Fruit fly (Drosophila melanogaster) whole organism, prepupa: Measurements from ENCODE around the gene Dyro.

Experiments used
- Blimp-1 ChIP-seq: fragments of 200-800 bp; sonication (Bioruptor generic); optimal IDR thresholded peaks from 3 replicates; lab custom pipeline; 2017; ENCODE audit warnings: missing biosample characterization, missing genetic modification characterization, mild to moderate bottlenecking, moderate library complexity, missing genetic modification reagents
- CG10631 ChIP-seq: fragments of 200-800 bp; sonication (Bioruptor generic); optimal IDR thresholded peaks from 2 replicates; lab custom pipeline; 2016; ENCODE audit warnings: missing biosample characterization, missing genetic modification characterization
- CG11294 ChIP-seq: fragments of 200-800 bp; sonication (Bioruptor generic); IDR thresholded peaks from 2 replicates; pipeline ENCODE4 v1.3.6; 2022; ENCODE audit warnings: missing biosample characterization, missing genetic modification characterization
- CG11762 ChIP-seq: fragments of 200-800 bp; sonication (Bioruptor generic); optimal IDR thresholded peaks from 3 replicates; lab custom pipeline; 2016; ENCODE audit warnings: missing biosample characterization, missing genetic modification characterization; ENCODE audit not compliant: insufficient read depth
- CG11902 ChIP-seq: fragments of 200-800 bp; sonication (Bioruptor generic); optimal IDR thresholded peaks from 3 replicates; lab custom pipeline; 2016; ENCODE audit warnings: missing biosample characterization, missing genetic modification characterization
- CG15336 ChIP-seq: fragments of 200-800 bp; sonication (Bioruptor generic); IDR thresholded peaks from 2 replicates; pipeline ENCODE4 v1.3.6; 2022; ENCODE audit warnings: missing biosample characterization, missing genetic modification characterization
- CG3032 ChIP-seq: fragments of 200-800 bp; optimal IDR thresholded peaks from 2 replicates; lab custom pipeline; 2019; ENCODE audit warnings: missing biosample characterization, mild to moderate bottlenecking, missing genetic modification characterization, moderate library complexity
- CG32006 ChIP-seq: fragments of 200-800 bp; sonication (Bioruptor generic); optimal IDR thresholded peaks from 3 replicates; lab custom pipeline; 2017; ENCODE audit warnings: missing biosample characterization, mild to moderate bottlenecking, missing genetic modification characterization
- CG34406 ChIP-seq: fragments of 200-800 bp; sonication (Bioruptor generic); optimal IDR thresholded peaks from 3 replicates; lab custom pipeline; 2016; ENCODE audit warnings: missing biosample characterization, missing genetic modification characterization
- CG3919 ChIP-seq: fragments of 200-800 bp; sonication (Bioruptor generic); optimal IDR thresholded peaks from 3 replicates; lab custom pipeline; 2016; ENCODE audit warnings: missing biosample characterization, missing genetic modification characterization
- CG4318 ChIP-seq: fragments of 200-800 bp; sonication (Bioruptor generic); optimal IDR thresholded peaks from 3 replicates; lab custom pipeline; 2017; ENCODE audit warnings: missing biosample characterization, mild to moderate bottlenecking, missing genetic modification characterization
- CG6163 ChIP-seq: fragments of 200-800 bp; sonication (Bioruptor generic); IDR thresholded peaks from 3 replicates; pipeline ENCODE4 v1.3.6; 2022; ENCODE audit warnings: missing biosample characterization, missing genetic modification characterization
- CG6276 ChIP-seq: fragments of 200-800 bp; sonication (Bioruptor generic); optimal IDR thresholded peaks from 2 replicates; lab custom pipeline; 2017; ENCODE audit warnings: missing biosample characterization, mild to moderate bottlenecking, missing genetic modification characterization
- CG6792 ChIP-seq: fragments of 200-800 bp; sonication (Bioruptor generic); optimal IDR thresholded peaks from 3 replicates; lab custom pipeline; 2016; ENCODE audit warnings: missing biosample characterization, missing genetic modification characterization
- CG6808 ChIP-seq: fragments of 200-800 bp; sonication (Bioruptor generic); optimal IDR thresholded peaks from 3 replicates; lab custom pipeline; 2017; ENCODE audit warnings: missing biosample characterization, missing genetic modification characterization, mild to moderate bottlenecking, moderate library complexity, missing genetic modification reagents
- CG6854 ChIP-seq: fragments of 200-800 bp; sonication (Bioruptor generic); optimal IDR thresholded peaks from 2 replicates; lab custom pipeline; 2017; ENCODE audit warnings: missing biosample characterization, mild to moderate bottlenecking, missing genetic modification characterization
- CG8119 ChIP-seq: fragments of 200-800 bp; sonication (Bioruptor generic); IDR thresholded peaks from 3 replicates; pipeline ENCODE4 v1.3.6; 2022; ENCODE audit warnings: missing biosample characterization, missing genetic modification characterization
- CG8319 ChIP-seq: fragments of 200-800 bp; sonication (Bioruptor generic); optimal IDR thresholded peaks from 3 replicates; lab custom pipeline; 2016; ENCODE audit warnings: missing biosample characterization, missing genetic modification characterization
- CG9139 ChIP-seq: fragments of 200-800 bp; sonication (Bioruptor generic); optimal IDR thresholded peaks from 3 replicates; lab custom pipeline; 2017; ENCODE audit warnings: missing biosample characterization, mild to moderate bottlenecking, missing genetic modification characterization
- Eip75B ChIP-seq: fragments of 200-800 bp; sonication (Bioruptor generic); optimal IDR thresholded peaks from 3 replicates; lab custom pipeline; 2016; ENCODE audit warnings: missing biosample characterization, missing genetic modification characterization
- Eip78C ChIP-seq: fragments of 200-800 bp; sonication (Bioruptor generic); peaks from one replicate; lab custom pipeline; 2016; ENCODE audit warnings: missing biosample characterization, missing genetic modification characterization
- Eip93F ChIP-seq: fragments of 200-800 bp; sonication (Bioruptor generic); optimal IDR thresholded peaks from 2 replicates; lab custom pipeline; 2016; ENCODE audit warnings: missing biosample characterization, mild to moderate bottlenecking, missing genetic modification characterization
- Ets21C ChIP-seq: fragments of 200-800 bp; sonication (Bioruptor generic); optimal IDR thresholded peaks from 3 replicates; lab custom pipeline; 2016; ENCODE audit warnings: missing biosample characterization, missing genetic modification characterization
- Ets96B ChIP-seq: fragments of 200-800 bp; optimal IDR thresholded peaks from 2 replicates; lab custom pipeline; 2019; ENCODE audit warnings: missing biosample characterization, mild to moderate bottlenecking, missing genetic modification characterization, moderate library complexity
- Gug ChIP-seq: fragments of 200-800 bp; sonication (Bioruptor generic); IDR thresholded peaks from 2 replicates; pipeline ENCODE4 v1.3.6; 2022; ENCODE audit warnings: missing biosample characterization, missing genetic modification characterization
- Hr38 ChIP-seq: sonication (Bioruptor generic); optimal IDR thresholded peaks from 2 replicates; lab custom pipeline; 2016; ENCODE audit warnings: missing biosample characterization, missing genetic modification characterization
- Hr39 ChIP-seq: fragments of 200-800 bp; sonication (Bioruptor generic); optimal IDR thresholded peaks from 2 replicates; lab custom pipeline; 2016; ENCODE audit warnings: missing biosample characterization, missing genetic modification characterization
- Hr4 ChIP-seq: fragments of 200-800 bp; sonication (Bioruptor generic); optimal IDR thresholded peaks from 3 replicates; lab custom pipeline; 2016; ENCODE audit warnings: missing biosample characterization, missing genetic modification characterization
- Lpt ChIP-seq: fragments of 200-800 bp; sonication (Bioruptor generic); optimal IDR thresholded peaks from 3 replicates; lab custom pipeline; 2016; ENCODE audit warnings: missing biosample characterization, missing genetic modification characterization
- Met ChIP-seq: fragments of 200-800 bp; sonication (Bioruptor generic); optimal IDR thresholded peaks from 3 replicates; lab custom pipeline; 2016; ENCODE audit warnings: missing biosample characterization, missing genetic modification characterization
- Smox ChIP-seq: fragments of 200-800 bp; sonication (Bioruptor generic); optimal IDR thresholded peaks from 3 replicates; lab custom pipeline; 2016; ENCODE audit warnings: missing biosample characterization, missing genetic modification characterization
- Sox15 ChIP-seq: fragments of 200-800 bp; sonication (Bioruptor generic); optimal IDR thresholded peaks from 3 replicates; lab custom pipeline; 2016; ENCODE audit warnings: missing biosample characterization, missing genetic modification characterization
- achi ChIP-seq: fragments of 200-800 bp; sonication (Bioruptor generic); optimal IDR thresholded peaks from 3 replicates; lab custom pipeline; 2016; ENCODE audit warnings: missing biosample characterization, missing genetic modification characterization
- acj6 ChIP-seq: fragments of 200-800 bp; sonication (Bioruptor generic); optimal IDR thresholded peaks from 3 replicates; lab custom pipeline; 2016; ENCODE audit warnings: missing biosample characterization, missing genetic modification characterization
- cyc ChIP-seq: fragments of 200-800 bp; sonication (Bioruptor generic); optimal IDR thresholded peaks from 3 replicates; lab custom pipeline; 2016; ENCODE audit warnings: missing biosample characterization, missing genetic modification characterization
- dac ChIP-seq: fragments of 200-800 bp; sonication (Bioruptor generic); optimal IDR thresholded peaks from 2 replicates; lab custom pipeline; 2017; ENCODE audit warnings: missing biosample characterization, mild to moderate bottlenecking, missing genetic modification characterization
- eg ChIP-seq: fragments of 200-800 bp; sonication (Bioruptor generic); IDR thresholded peaks from 3 replicates; pipeline ENCODE4 v1.3.6; 2022; ENCODE audit warnings: missing biosample characterization, missing genetic modification characterization
- fd59A ChIP-seq: fragments of 200-800 bp; sonication (Bioruptor generic); optimal IDR thresholded peaks from 2 replicates; lab custom pipeline; 2017; ENCODE audit warnings: missing biosample characterization, mild to moderate bottlenecking, missing genetic modification characterization, missing genetic modification reagents
- fkh ChIP-seq: fragments of 200-800 bp; sonication (Bioruptor generic); optimal IDR thresholded peaks from 3 replicates; lab custom pipeline; 2017; ENCODE audit warnings: missing biosample characterization, mild to moderate bottlenecking, missing genetic modification characterization, moderate library complexity
- lz ChIP-seq: fragments of 200-800 bp; sonication (Bioruptor generic); optimal IDR thresholded peaks from 3 replicates; lab custom pipeline; 2016; ENCODE audit warnings: missing biosample characterization, missing genetic modification characterization
- net ChIP-seq: fragments of 200-800 bp; sonication (Bioruptor generic); optimal IDR thresholded peaks from 3 replicates; lab custom pipeline; 2016; ENCODE audit warnings: missing biosample characterization, missing genetic modification characterization
- pdm3 ChIP-seq: fragments of 200-800 bp; sonication (Bioruptor generic); optimal IDR thresholded peaks from 3 replicates; lab custom pipeline; 2016; ENCODE audit warnings: missing biosample characterization, missing genetic modification characterization
- salr ChIP-seq, 2 experiments: fragments of 200-800 bp; sonication (Bioruptor generic); optimal IDR thresholded peaks; 3 replicates each; lab custom pipeline; 2016 to 2018; ENCODE audit warnings: missing biosample characterization in 2 of 2, missing genetic modification characterization in 2 of 2, mild to moderate bottlenecking in 1 of 2
- spab ChIP-seq: fragments of 200-800 bp; sonication (Bioruptor generic); optimal IDR thresholded peaks from 2 replicates; lab custom pipeline; 2017; ENCODE audit warnings: missing biosample characterization, mild to moderate bottlenecking, missing genetic modification characterization, missing genetic modification reagents
- ss ChIP-seq, 2 experiments: fragments of 200-800 bp; sonication (Bioruptor generic); optimal IDR thresholded peaks; 2 replicates in 1 of 2; 3 replicates in 1 of 2; lab custom pipeline; 2017 to 2018; ENCODE audit warnings: mild to moderate bottlenecking in 2 of 2, missing biosample characterization in 2 of 2, missing genetic modification characterization in 2 of 2, moderate library complexity in 1 of 2
- svp ChIP-seq: fragments of 200-800 bp; sonication (Bioruptor generic); peaks from one replicate; lab custom pipeline; 2016; ENCODE audit warnings: missing biosample characterization, missing genetic modification characterization
- topi ChIP-seq: fragments of 200-800 bp; sonication (Bioruptor generic); optimal IDR thresholded peaks from 3 replicates; lab custom pipeline; 2016; ENCODE audit warnings: missing biosample characterization, missing genetic modification characterization
- vri ChIP-seq: fragments of 200-800 bp; sonication (Bioruptor generic); optimal IDR thresholded peaks from 3 replicates; lab custom pipeline; 2016; ENCODE audit warnings: missing biosample characterization, mild to moderate bottlenecking, missing genetic modification characterization

The Dyro gene

DNA sequence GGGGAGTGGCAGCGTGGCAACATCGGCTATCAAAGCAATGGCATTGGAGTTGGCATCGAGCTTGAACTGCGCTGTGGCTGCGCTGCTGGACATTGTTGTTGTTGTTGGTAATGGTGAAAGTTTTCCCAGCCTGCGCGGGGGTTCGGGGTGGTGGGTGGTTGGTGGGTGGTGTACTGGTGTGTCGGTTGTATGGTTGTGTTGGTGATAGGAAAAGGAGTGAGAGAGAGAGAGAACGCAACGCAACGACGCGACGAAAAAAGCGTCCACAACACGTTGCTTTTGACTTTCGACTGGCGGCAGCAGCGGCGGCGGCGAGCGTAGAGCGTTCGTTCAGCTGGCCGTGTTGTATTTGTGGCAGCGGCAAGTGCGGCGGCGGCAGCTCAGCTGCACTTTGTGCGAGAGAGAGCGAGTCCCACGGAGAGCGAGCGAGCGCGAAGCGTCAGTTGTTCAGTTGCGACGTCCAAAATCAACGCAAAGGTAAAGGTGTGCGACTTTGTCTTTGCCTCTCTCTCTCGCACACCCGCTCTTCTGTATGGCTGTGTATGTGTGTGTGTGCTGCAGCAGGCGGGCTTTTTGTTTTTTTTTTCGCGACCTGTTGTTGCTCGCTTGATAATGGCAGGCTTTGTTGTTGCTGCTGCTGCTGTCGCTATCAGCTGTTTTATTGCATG lies 1.1 kb downstream of the Dyro start (continued):
- TF ChIP-seq cyc (GFP tag; lab: Kevin White, UChicago) (no peak), fkh (peak; percentile 3), CG11762 (no peak), Gug (GFP tag; lab: Robert Waterston, UW) (no peak), Blimp-1 (GFP tag; lab: Kevin White, UChicago) (no peak), achi (GFP tag; lab: Kevin White, UChicago) (no peak), Ets96B (tag; lab: Kevin White, UChicago) (no peak), CG6163 (peak; percentile 42; the same call in 2 of the 3 replicates), Lpt (GFP tag; lab: Kevin White, UChicago) (peak; percentile 48), eg (GFP tag; lab: Robert Waterston, UW) (peak; percentile 60; the same call in 2 of the 3 replicates), vri (GFP tag; lab: Kevin White, UChicago) (peak; percentile 42), CG3919 (GFP tag; lab: Kevin White, UChicago) (peak; percentile 27), topi (GFP tag; lab: Kevin White, UChicago) (no peak), CG11902 (no peak), Eip78C (no peak), Sox15 (GFP tag; lab: Kevin White, UChicago) (no peak), CG10631 (GFP tag; lab: Kevin White, UChicago) (no peak), CG6276 (GFP tag; lab: Kevin White, UChicago) (no peak), CG6854 (GFP tag; lab: Kevin White, UChicago) (peak; percentile 79)

DNA sequence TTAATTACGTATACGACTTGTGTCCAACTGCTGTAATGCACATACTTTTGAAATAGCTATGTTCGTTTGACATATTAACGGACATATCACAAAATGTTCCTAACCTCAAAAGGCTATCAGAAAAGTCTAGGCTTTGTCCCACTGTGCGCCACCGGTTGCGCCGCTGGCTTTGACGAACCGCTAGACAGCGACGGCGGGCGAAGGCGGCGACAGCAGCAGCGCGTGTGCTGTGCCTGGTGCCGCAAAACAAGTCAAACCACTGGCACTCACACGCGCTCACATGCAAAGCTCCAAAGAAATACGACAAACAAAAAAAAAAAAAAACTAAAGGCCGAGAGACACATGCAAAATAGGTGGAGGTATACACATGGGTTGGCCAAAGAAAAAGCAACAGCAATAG lies 2.3 kb downstream of the Dyro start:
- TF ChIP-seq Hr4 (no peak), CG6792 (GFP tag; lab: Kevin White, UChicago) (no peak), Smox (GFP tag; lab: Kevin White, UChicago) (no peak), cyc (GFP tag; lab: Kevin White, UChicago) (peak; percentile 40), Blimp-1 (GFP tag; lab: Kevin White, UChicago) (no peak), Eip93F (GFP tag; lab: Kevin White, UChicago) (no peak), CG6854 (GFP tag; lab: Kevin White, UChicago) (peak; percentile 33), net (GFP tag; lab: Kevin White, UChicago) (peak; percentile 23), dac (GFP tag; lab: Kevin White, UChicago) (no peak), CG8119 (GFP tag; lab: Robert Waterston, UW) (0 out of 3 replicates have a peak, but pooled peaks have one; percentile 41), Hr38 (GFP tag; lab: Kevin White, UChicago) (no peak), CG32006 (GFP tag; lab: Kevin White, UChicago) (no peak), CG11902 (no peak), Ets96B (tag; lab: Kevin White, UChicago) (no peak), Ets21C (GFP tag; lab: Kevin White, UChicago) (peak; percentile 34), CG11294 (GFP tag; lab: Robert Waterston, UW) (no peak), Hr39 (GFP tag; lab: Kevin White, UChicago) (peak; percentile 13), pdm3 (no peak), topi (GFP tag; lab: Kevin White, UChicago) (peak; percentile 12), vri (GFP tag; lab: Kevin White, UChicago) (peak; percentile 4), svp (peak; percentile 55), ss (GFP tag; optimal IDR thresholded peaks at IDR 0.05; lab: Kevin White, UChicago) (no peak), CG6808 (GFP tag; lab: Kevin White, UChicago) (no peak), Gug (GFP tag; lab: Robert Waterston, UW) (no peak), fkh (no peak), salr (GFP tag; optimal IDR thresholded peaks at IDR 0.05; lab: Kevin White, UChicago) (no peak), CG8319 (GFP tag; lab: Kevin White, UChicago) (no peak), lz (GFP tag; lab: Kevin White, UChicago) (no peak), Sox15 (GFP tag; lab: Kevin White, UChicago) (no peak), Eip75B (no peak), CG9139 (GFP tag; lab: Kevin White, UChicago) (no peak), CG3919 (GFP tag; lab: Kevin White, UChicago) (peak; percentile 36), CG3032 (peak; percentile 7), fd59A (no peak), Lpt (GFP tag; lab: Kevin White, UChicago) (no peak), CG4318 (GFP tag; lab: Kevin White, UChicago) (no peak), Met (GFP tag; lab: Kevin White, UChicago) (no peak), CG34406 (GFP tag; lab: Kevin White, UChicago) (no peak), acj6 (GFP tag; lab: Kevin White, UChicago) (no peak), spab (GFP tag; lab: Kevin White, UChicago) (no peak), CG15336 (GFP tag; lab: Robert Waterston, UW) (peak; percentile 46)
